Fruit fly (Drosophila melanogaster): ENCODE measurements around the gene Adi1.

The Adi1 gene

DNA sequence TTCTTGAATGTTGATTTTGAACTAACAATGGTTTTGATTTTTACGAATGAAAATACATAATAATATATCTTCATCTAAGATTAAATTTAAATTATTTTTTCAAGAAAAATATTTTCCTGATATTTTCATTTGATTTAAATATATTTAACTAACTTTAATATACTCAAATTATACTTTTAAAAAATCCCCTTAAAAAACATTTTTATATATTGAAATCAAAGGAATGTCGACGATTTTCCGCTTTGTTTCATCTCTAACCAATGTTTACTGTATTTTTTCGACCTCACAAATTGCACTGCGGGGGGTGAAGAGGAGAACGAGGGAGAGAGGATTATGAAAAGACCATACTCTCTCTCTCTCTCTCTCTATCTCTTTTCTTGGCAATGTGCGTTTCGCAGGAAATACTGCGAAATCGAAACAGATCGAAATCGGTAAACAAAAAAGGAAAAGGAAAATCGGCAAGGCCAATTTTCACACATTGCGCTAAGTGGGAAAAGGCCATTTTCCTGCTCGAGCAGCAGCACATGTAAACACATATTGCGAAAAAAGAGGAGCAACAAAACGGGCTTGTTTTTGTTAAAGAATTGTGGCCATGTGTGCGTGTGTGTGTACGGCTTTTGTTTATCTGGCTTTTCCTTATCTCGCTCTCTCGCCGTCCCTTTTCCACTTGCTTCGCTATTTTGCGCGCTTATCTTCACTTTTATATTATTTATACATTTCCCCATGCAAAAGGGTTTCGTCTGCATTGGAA lies 3.0 kb upstream of the Adi1 start (continued):
- peak; percentile 37 for TF ChIP-seq gsb-n (tag; optimal IDR thresholded peaks at IDR 0.05)
- no peak for TF ChIP-seq esg (GFP tag; conservative IDR thresholded peaks at IDR 0.05)
- no peak for TF ChIP-seq prd (optimal IDR thresholded peaks at IDR 0.05)
- 0 out of 3 replicates have a peak, but pooled peaks have one; percentile 21 for TF ChIP-seq prd (GFP tag; IDR thresholded peaks at IDR 0.05)
- no peak for TF ChIP-seq Dbx (GFP tag; IDR thresholded peaks at IDR 0.05)
- TF ChIP-seq Bdp1 (GFP tag; optimal IDR thresholded peaks at IDR 0.05) = no peak
- TF ChIP-seq rib (GFP tag; IDR thresholded peaks at IDR 0.05) = peak; percentile 13; the same call in 1 of the 2 replicates

DNA sequence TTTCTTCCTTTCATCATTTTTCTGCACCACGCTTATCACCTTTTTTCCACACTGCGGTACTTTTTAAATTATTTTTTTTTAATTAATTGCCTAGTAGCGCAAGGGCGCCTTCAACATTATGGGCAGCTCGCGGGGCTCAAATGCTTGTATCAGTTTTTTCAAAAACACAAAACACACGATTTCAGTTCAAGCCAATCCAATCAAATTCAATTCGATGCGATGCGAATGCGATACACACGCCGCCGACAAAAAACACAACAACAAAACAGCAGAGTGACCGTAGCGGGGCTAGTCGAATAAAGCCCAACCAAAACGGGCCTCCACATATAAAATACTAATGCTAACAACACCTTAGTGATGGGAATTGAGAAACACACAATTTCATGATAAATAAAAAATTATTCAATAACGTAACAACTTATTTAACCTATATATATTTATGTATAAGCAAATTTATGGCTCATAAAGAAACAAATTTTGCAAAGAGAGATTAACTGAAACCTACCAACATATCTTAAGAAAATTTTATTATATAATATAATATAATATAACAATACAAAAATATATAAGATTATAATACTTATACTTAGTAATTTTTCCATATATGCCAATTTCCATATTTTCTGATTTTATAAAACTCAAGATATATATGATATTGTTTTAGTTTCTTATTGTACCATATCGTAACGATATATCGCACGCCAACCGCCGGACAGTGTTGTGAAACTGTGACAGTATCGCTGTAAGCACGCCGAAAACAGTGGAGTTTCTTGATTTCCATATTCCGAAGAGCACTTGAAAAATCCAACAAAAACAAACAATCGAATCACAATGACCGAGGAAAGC lies 2.2 kb upstream of the Adi1 start, which contains the start of the genes CG32066 and CG8003:
TSS of gene CG32066 (minus strand) at position 270 of the 846 bp plus-strand sequence.
TSS of gene CG8003 (plus strand) at position 732 of the 846 bp plus-strand sequence.
- TF ChIP-seq CG12104 (GFP tag; optimal IDR thresholded peaks at IDR 0.05) (no peak), Oaz (GFP tag; IDR thresholded peaks at IDR 0.05) (no peak), slbo (GFP tag; IDR thresholded peaks at IDR 0.05) (peak; percentile 44), CG13894 (tag; optimal IDR thresholded peaks at IDR 0.05) (no peak), ap (GFP tag; IDR thresholded peaks at IDR 0.05) (no peak), CG17385 (GFP tag; optimal IDR thresholded peaks at IDR 0.05) (peak; percentile 24), h (optimal IDR thresholded peaks at IDR 0.05) (no peak), CG18476 (GFP tag; optimal IDR thresholded peaks at IDR 0.05) (no peak), dmrt99B (tag; optimal IDR thresholded peaks at IDR 0.05) (no peak), CG11723 (GFP tag; optimal IDR thresholded peaks at IDR 0.05) (peak; percentile 28), C15 (GFP tag; IDR thresholded peaks at IDR 0.05) (0 out of 3 replicates have a peak, but pooled peaks have one; percentile 8), Fer2 (tag; optimal IDR thresholded peaks at IDR 0.05) (no peak), sens (GFP tag) (peak; percentile 78), Rfx (GFP tag; IDR thresholded peaks at IDR 0.05) (peak; percentile 55), Scr (GFP tag; IDR thresholded peaks at IDR 0.05; ENCODE audit: partially characterized antibody) (peak; percentile 91), Trl (optimal IDR thresholded peaks at IDR 0.05) (no peak), Trl (GFP tag; optimal IDR thresholded peaks at IDR 0.05) (no peak), ara (GFP tag; IDR thresholded peaks at IDR 0.05) (no peak), D (optimal IDR thresholded peaks at IDR 0.05) (no peak), D (GFP tag; optimal IDR thresholded peaks at IDR 0.05) (no peak), jing (GFP tag; optimal IDR thresholded peaks at IDR 0.05) (no peak), BtbVII (GFP tag; optimal IDR thresholded peaks at IDR 0.05) (peak; percentile 68), CG7839 (tag; optimal IDR thresholded peaks at IDR 0.05) (peak; percentile 39), Dll (GFP tag; IDR thresholded peaks at IDR 0.05; ENCODE audit: partially characterized antibody) (peak; percentile 94), z (GFP tag; IDR thresholded peaks at IDR 0.05) (no peak), onecut (GFP tag; IDR thresholded peaks at IDR 0.05) (0 out of 2 replicates have a peak, but pooled peaks have one; percentile 9), Lpt (GFP tag; optimal IDR thresholded peaks at IDR 0.05) (no peak), CG2199 (GFP tag; IDR thresholded peaks at IDR 0.05) (peak; percentile 76), CG1529 (GFP tag; optimal IDR thresholded peaks at IDR 0.05) (peak; percentile 28), eyg (GFP tag; optimal IDR thresholded peaks at IDR 0.05) (no peak), CG17359 (tag; optimal IDR thresholded peaks at IDR 0.05) (peak; percentile 4), Blimp-1 (GFP tag; optimal IDR thresholded peaks at IDR 0.05) (no peak), Ada2b (GFP tag; IDR thresholded peaks at IDR 0.05) (peak; percentile 14; the same call in 1 of the 2 replicates), gro (GFP tag; optimal IDR thresholded peaks at IDR 0.05) (peak; percentile 57), CG4360 (GFP tag; IDR thresholded peaks at IDR 0.05) (peak; percentile 96), CG34422 (GFP tag; IDR thresholded peaks at IDR 0.05) (peak; percentile 78), CG8359 (GFP tag; optimal IDR thresholded peaks at IDR 0.05; ENCODE audit: borderline replicate concordance) (no peak), CG7987 (GFP tag; optimal IDR thresholded peaks at IDR 0.05) (peak; percentile 66), repo (GFP tag; optimal IDR thresholded peaks at IDR 0.05) (no peak), crol (GFP tag; IDR thresholded peaks at IDR 0.05) (no peak), sens-2 (GFP tag; IDR thresholded peaks at IDR 0.05) (no peak), NK7.1 (GFP tag; optimal IDR thresholded peaks at IDR 0.05) (no peak)
